Fruit fly (Drosophila melanogaster) whole organism, adult: ENCODE data around the gene CG15892.

ENCODE experiments used
- Mnt ChIP-seq: fragments of 200-800 bp; sonication (Bioruptor generic); optimal IDR thresholded peaks from 2 replicates; lab custom pipeline; 2016; ENCODE audit warnings: missing biosample characterization, mild to moderate bottlenecking, missing genetic modification characterization
- ovo ChIP-seq: fragments of 200-800 bp; sonication (Bioruptor generic); optimal IDR thresholded peaks from 2 replicates; lab custom pipeline; 2016; ENCODE audit warnings: missing biosample characterization, missing genetic modification characterization
- tj ChIP-seq: fragments of 200-800 bp; sonication (Bioruptor generic); optimal IDR thresholded peaks from 3 replicates; lab custom pipeline; 2017; ENCODE audit warnings: missing biosample characterization, mild to moderate bottlenecking, missing genetic modification characterization, moderate library complexity

- TF ChIP-seq tj (GFP tag; lab: Kevin White, UChicago) (no peak), ovo (GFP tag; lab: Kevin White, UChicago) (no peak), Mnt (GFP tag; lab: Kevin White, UChicago) (no peak)
Observed at dm6 chrX:6315583-6315982, 21.4 kb upstream of the CG15892 start.
